Fruit fly (Drosophila melanogaster): ENCODE measurements around the gene CG1275.

CG1275 gene

DNA sequence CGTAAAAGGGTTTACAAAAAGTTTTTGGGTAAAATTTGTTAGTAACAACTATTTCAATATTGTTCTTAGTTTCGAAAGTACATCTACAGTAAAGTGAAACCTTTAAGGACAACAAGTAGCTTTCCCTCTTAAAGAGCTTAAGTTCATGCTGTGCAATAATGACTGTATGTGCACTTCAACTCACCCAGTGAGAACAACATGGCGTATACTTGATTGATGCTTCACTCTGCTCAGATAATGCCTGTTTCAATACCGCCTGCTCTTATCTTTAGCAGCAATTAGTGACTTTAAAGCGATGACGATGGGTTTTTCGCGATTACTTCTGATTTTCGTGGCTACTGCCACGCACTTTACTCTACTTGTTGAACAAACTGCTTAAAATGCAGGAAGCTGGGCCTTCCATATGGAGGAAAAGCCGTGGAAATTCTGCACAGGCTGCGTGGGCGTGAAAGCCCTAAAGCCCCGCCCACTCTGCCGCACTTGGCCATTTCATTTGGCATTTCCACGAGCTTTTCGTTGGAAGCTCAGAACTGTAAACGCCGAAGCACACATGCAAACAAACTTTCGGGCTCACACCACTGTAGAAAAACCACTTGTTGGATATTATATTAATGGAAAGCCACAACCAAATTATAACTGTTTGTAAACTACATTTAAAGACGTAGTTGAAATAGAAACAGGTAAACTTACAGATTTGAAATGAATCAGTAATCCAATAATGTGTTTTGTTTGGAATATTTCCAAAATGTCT lies 626 bp downstream of the CG1275 start (continued):
- no peak for TF ChIP-seq shn (GFP tag; optimal IDR thresholded peaks at IDR 0.05)

DNA sequence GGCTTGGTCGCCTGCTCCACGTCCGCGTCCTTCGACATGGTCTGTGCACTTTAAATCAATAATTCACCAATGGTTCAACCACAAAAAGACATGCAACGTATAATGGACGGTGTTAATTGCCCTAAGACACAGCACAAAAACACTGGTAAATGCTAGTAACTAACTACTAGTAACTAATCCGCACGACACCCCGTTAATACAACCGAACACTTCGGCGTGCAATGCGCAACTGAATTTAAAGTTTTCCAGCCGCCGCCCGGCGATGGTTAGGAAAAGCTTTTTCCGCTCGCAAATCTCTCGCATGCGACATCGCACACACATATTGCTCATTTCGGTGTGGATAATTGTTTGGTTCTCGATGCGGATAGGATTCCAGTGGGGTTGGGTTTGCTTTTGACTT lies 1.4 kb downstream of the CG1275 start:
- TF ChIP-seq crc (GFP tag; optimal IDR thresholded peaks at IDR 0.05), result no peak
- no peak for TF ChIP-seq CG8290 (GFP tag; optimal IDR thresholded peaks at IDR 0.05)
- TF ChIP-seq CG8290 (tag; optimal IDR thresholded peaks at IDR 0.05), result peak in 1 of 2 experiments; percentile 56
- TF ChIP-seq Jarid2 (GFP tag; optimal IDR thresholded peaks at IDR 0.05), result peak; percentile 60
- no peak for TF ChIP-seq CG4707 (GFP tag; optimal IDR thresholded peaks at IDR 0.05)
- no peak for TF ChIP-seq Atf-2 (GFP tag; optimal IDR thresholded peaks at IDR 0.05)
- peak; percentile 18; the same call in 1 of the 2 replicates for TF ChIP-seq CG13287 (GFP tag; IDR thresholded peaks at IDR 0.05; ENCODE audit: partially characterized antibody)
- no peak for TF ChIP-seq CG6654 (GFP tag; optimal IDR thresholded peaks at IDR 0.05)
- TF ChIP-seq Deaf1 (tag; optimal IDR thresholded peaks at IDR 0.05), result peak; percentile 26
- 0 out of 2 replicates have a peak, but pooled peaks have one; percentile 15 for TF ChIP-seq Rfx (GFP tag; IDR thresholded peaks at IDR 0.05)
- peak; percentile 22; the same call in 1 of the 2 replicates for TF ChIP-seq seq (GFP tag; IDR thresholded peaks at IDR 0.05)
- TF ChIP-seq Dbx (GFP tag; IDR thresholded peaks at IDR 0.05), result 0 out of 3 replicates have a peak, but pooled peaks have one; percentile 38
- TF ChIP-seq Med (GFP tag), result peak; percentile 50

DNA sequence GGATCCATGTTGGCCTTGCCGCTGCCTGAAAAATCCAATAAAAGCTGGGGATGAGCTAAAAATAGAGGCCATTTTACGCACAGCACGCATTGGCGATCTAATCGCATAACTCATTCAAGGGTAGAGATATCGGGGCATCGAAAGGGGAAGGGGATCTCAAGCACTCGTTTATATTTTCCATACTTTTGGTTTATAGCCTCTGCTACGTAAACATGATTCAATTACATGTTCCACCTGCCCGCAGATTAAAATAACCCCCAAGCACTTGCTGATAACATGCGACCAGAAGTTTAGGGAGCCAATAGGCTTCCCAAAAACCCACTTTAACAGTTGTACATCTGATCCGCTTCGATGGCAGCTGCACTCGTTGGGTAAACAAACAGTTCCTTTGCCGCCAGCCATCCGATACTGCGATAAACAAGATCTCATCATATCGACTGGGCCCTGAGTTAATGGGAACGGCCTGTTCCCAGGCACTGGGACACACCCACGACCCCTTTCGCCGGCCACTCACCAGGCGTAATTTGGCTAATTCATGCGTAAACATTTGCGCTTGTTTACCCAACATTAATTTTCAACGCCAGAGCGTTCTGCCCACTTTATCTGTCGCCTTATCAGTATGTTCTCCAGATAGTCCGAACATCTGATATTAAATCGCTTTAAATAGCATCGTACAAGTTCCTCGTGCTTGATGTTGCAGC lies 3.1 kb downstream of the CG1275 start:
- TF ChIP-seq Nf-YC (tag; optimal IDR thresholded peaks at IDR 0.05) (peak; percentile 1), bigmax (GFP tag; optimal IDR thresholded peaks at IDR 0.05) (no peak), prd (optimal IDR thresholded peaks at IDR 0.05) (no peak), prd (GFP tag; IDR thresholded peaks at IDR 0.05) (no peak), HLHmδ (GFP tag; optimal IDR thresholded peaks at IDR 0.05) (no peak), CG16815 (GFP tag; optimal IDR thresholded peaks at IDR 0.05) (no peak), trem (tag; optimal IDR thresholded peaks at IDR 0.05) (no peak), CG6813 (GFP tag; optimal IDR thresholded peaks at IDR 0.05) (peak; percentile 11), gt (GFP tag; IDR thresholded peaks at IDR 0.05) (no peak), CG17385 (GFP tag; optimal IDR thresholded peaks at IDR 0.05) (peak; percentile 3), CG2202 (tag; optimal IDR thresholded peaks at IDR 0.05) (no peak), CG10543 (GFP tag; optimal IDR thresholded peaks at IDR 0.05) (peak; percentile 59), lab (GFP tag; optimal IDR thresholded peaks at IDR 0.05) (peak; percentile 54), inv (GFP tag; IDR thresholded peaks at IDR 0.05; ENCODE audit: partially characterized antibody) (no peak), nmo (GFP tag; optimal IDR thresholded peaks at IDR 0.05) (no peak), en (GFP tag; optimal IDR thresholded peaks at IDR 0.05) (no peak), sim (GFP tag; IDR thresholded peaks at IDR 0.05) (no peak), CG10209 (GFP tag; optimal IDR thresholded peaks at IDR 0.05) (no peak), kni (GFP tag; optimal IDR thresholded peaks at IDR 0.05) (no peak), az2 (GFP tag; optimal IDR thresholded peaks at IDR 0.05) (no peak), caup (GFP tag; optimal IDR thresholded peaks at IDR 0.05; ENCODE audit: severe bottlenecking) (peak; percentile 34), pum (GFP tag; optimal IDR thresholded peaks at IDR 0.05) (no peak), CG8478 (optimal IDR thresholded peaks at IDR 0.05) (no peak), CG4820 (GFP tag; optimal IDR thresholded peaks at IDR 0.05) (no peak), ewg (GFP tag; optimal IDR thresholded peaks at IDR 0.05) (no peak), CG13424 (tag; optimal IDR thresholded peaks at IDR 0.05) (no peak), cato (GFP tag; optimal IDR thresholded peaks at IDR 0.05; ENCODE audit: borderline replicate concordance) (no peak), CG10654 (GFP tag; optimal IDR thresholded peaks at IDR 0.05) (no peak), CG34376 (GFP tag; optimal IDR thresholded peaks at IDR 0.05) (peak; percentile 27), CG10431 (GFP tag; optimal IDR thresholded peaks at IDR 0.05) (no peak), Ets97D (GFP tag; optimal IDR thresholded peaks at IDR 0.05) (no peak), CG6254 (GFP tag; optimal IDR thresholded peaks at IDR 0.05) (no peak)
